Fruit fly (Drosophila melanogaster): ENCODE measurements around the gene Tmf.

DNA sequence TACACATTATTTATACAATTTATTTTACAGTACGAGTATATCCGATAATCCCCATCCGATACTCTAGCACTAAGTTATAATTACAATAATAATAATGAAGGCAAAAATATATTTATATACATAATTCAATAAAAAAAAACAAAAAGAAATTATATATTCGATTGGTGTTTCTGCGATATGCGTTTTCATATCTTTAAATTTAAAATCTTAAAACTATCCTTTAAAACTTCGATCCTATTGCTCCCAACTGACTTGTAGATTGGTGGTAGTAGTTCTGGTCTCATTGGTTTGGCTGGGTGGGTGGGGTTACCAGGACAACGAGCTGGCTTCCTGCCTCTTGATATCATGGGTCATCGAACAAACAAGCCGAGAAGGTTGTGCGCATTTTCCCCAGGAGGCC is 30.5 kb upstream of the Tmf start, which contains the start of gene iav:
- TF ChIP-seq sens (GFP tag) (no peak), CG2199 (GFP tag; IDR thresholded peaks at IDR 0.05) (no peak), Gsc (GFP tag; IDR thresholded peaks at IDR 0.05) (no peak), CG42726 (GFP tag; IDR thresholded peaks at IDR 0.05; ENCODE audit: partially characterized antibody) (no peak), nau (GFP tag; optimal IDR thresholded peaks at IDR 0.05) (no peak), CG15073 (GFP tag; optimal IDR thresholded peaks at IDR 0.05) (no peak), bowl (GFP tag; IDR thresholded peaks at IDR 0.05) (no peak), CG4820 (GFP tag; optimal IDR thresholded peaks at IDR 0.05) (no peak), CG18599 (GFP tag; optimal IDR thresholded peaks at IDR 0.05) (no peak), HmgZ (tag; optimal IDR thresholded peaks at IDR 0.05) (no peak)

All from whole organism, embryonic.